Worm (Caenorhabditis elegans): ENCODE results near the gene F09E5.16.

Gene F09E5.16

ce11 chrII:5353642-5354041 lies 11.9 kb downstream of the F09E5.16 start:
- peak; percentile 24 for TF ChIP-seq xnd-1 (tag; optimal IDR thresholded peaks at IDR 0.05)
- TF ChIP-seq tbp1 (GFP tag; optimal IDR thresholded peaks at IDR 0.05), result peak; percentile 91
- TF ChIP-seq F55B11.4 (tag; optimal IDR thresholded peaks at IDR 0.05; ENCODE audit: borderline replicate concordance, insufficient read depth), result no peak
- no peak for TF ChIP-seq sptf-2 (GFP tag; optimal IDR thresholded peaks at IDR 0.05)
- peak; percentile 76 for TF ChIP-seq rpc-1 (optimal IDR thresholded peaks at IDR 0.05)
- TF ChIP-seq rpc-1 (tag; optimal IDR thresholded peaks at IDR 0.05), result peak; percentile 93
- TF ChIP-seq F22D6.2 (tag; optimal IDR thresholded peaks at IDR 0.05), result peak; percentile 40
- TF ChIP-seq him-1 (tag; optimal IDR thresholded peaks at IDR 0.05), result peak; percentile 57
- no peak for TF ChIP-seq akir-1 (GFP tag; optimal IDR thresholded peaks at IDR 0.05)
- TF ChIP-seq nfyb-1 (GFP tag; IDR thresholded peaks at IDR 0.05), result peak; percentile 67; the same call in 1 of the 2 replicates
- peak; percentile 71 for TF ChIP-seq lin-54 (GFP tag; optimal IDR thresholded peaks at IDR 0.05)
- peak; percentile 28 for TF ChIP-seq somi-1 (GFP tag; optimal IDR thresholded peaks at IDR 0.05)
- TF ChIP-seq ceh-79 (tag; optimal IDR thresholded peaks at IDR 0.05), result peak; percentile 78
- peak; percentile 93 for TF ChIP-seq B0336.3 (GFP tag; IDR thresholded peaks at IDR 0.05)
- peak; percentile 26; the same call in 1 of the 2 replicates for TF ChIP-seq Y53F4B.3 (GFP tag; IDR thresholded peaks at IDR 0.05)
- TF ChIP-seq egrh-3 (GFP tag; IDR thresholded peaks at IDR 0.05), result no peak
- TF ChIP-seq snpc-1.1 (tag; optimal IDR thresholded peaks at IDR 0.05; ENCODE audit: insufficient read depth), result peak; percentile 43
- TF ChIP-seq Y67H2A.10 (GFP tag; conservative IDR thresholded peaks at IDR 0.05), result no peak
- TF ChIP-seq lir-1 (GFP tag; conservative IDR thresholded peaks at IDR 0.05), result no peak
- TF ChIP-seq die-1 (tag; optimal IDR thresholded peaks at IDR 0.05), result peak; percentile 88
- TF ChIP-seq aptf-3 (GFP tag; IDR thresholded peaks at IDR 0.05), result peak; percentile 98
- TF ChIP-seq Y56A3A.18 (GFP tag; IDR thresholded peaks at IDR 0.05), result peak; percentile 78
- peak; percentile 84 for TF ChIP-seq dpff-1 (tag; optimal IDR thresholded peaks at IDR 0.05)
- no peak for TF ChIP-seq Y79H2A.3 (GFP tag; conservative IDR thresholded peaks at IDR 0.05)
- TF ChIP-seq fkh-3 (tag; optimal IDR thresholded peaks at IDR 0.05), result peak; percentile 89
- TF ChIP-seq ztf-26 (tag; optimal IDR thresholded peaks at IDR 0.05), result peak; percentile 61
- TF ChIP-seq lsy-27 (tag; optimal IDR thresholded peaks at IDR 0.05; ENCODE audit: borderline replicate concordance, insufficient read depth), result no peak
- peak; percentile 47 to 54 for TF ChIP-seq let-607 (tag; optimal IDR thresholded peaks at IDR 0.05)
- TF ChIP-seq ceh-100 (GFP tag; IDR thresholded peaks at IDR 0.05), result peak; percentile 65
- TF ChIP-seq nfya-2 (GFP tag; IDR thresholded peaks at IDR 0.05), result 0 out of 2 replicates have a peak, but pooled peaks have one; percentile 62
- TF ChIP-seq egl-44 (GFP tag; IDR thresholded peaks at IDR 0.05), result peak; percentile 64; the same call in 1 of the 2 replicates
- peak; percentile 78 for TF ChIP-seq mes-4 (tag; optimal IDR thresholded peaks at IDR 0.05)
- TF ChIP-seq F57A8.1 (GFP tag; optimal IDR thresholded peaks at IDR 0.05), result peak; percentile 27
- TF ChIP-seq ets-4 (GFP tag; optimal IDR thresholded peaks at IDR 0.05), result no peak
- TF ChIP-seq efl-1 (GFP tag; optimal IDR thresholded peaks at IDR 0.05), result no peak
- TF ChIP-seq nhr-80 (tag; optimal IDR thresholded peaks at IDR 0.05), result no peak
- TF ChIP-seq ceh-58 (GFP tag; IDR thresholded peaks at IDR 0.05), result peak; percentile 92
- no peak for TF ChIP-seq bed-1 (GFP tag; IDR thresholded peaks at IDR 0.05)
- TF ChIP-seq F57C9.4 (tag; optimal IDR thresholded peaks at IDR 0.05), result peak; percentile 77
- peak; percentile 10 for TF ChIP-seq tlf-1 (GFP tag; optimal IDR thresholded peaks at IDR 0.05)
- peak; percentile 74 for TF ChIP-seq B0261.1 (tag; optimal IDR thresholded peaks at IDR 0.05)
- peak; percentile 85 for TF ChIP-seq hrde-1 (tag; optimal IDR thresholded peaks at IDR 0.05; ENCODE audit: borderline replicate concordance)
- peak; percentile 8 for TF ChIP-seq snpc-4 (GFP tag; optimal IDR thresholded peaks at IDR 0.05)
- TF ChIP-seq snpc-4 (tag; optimal IDR thresholded peaks at IDR 0.05), result peak in 3 of 4 experiments; percentile 38 to 52 (median 49)
- TF ChIP-seq ztf-22 (GFP tag; optimal IDR thresholded peaks at IDR 0.05), result no peak
- TF ChIP-seq pha-4 (tag; optimal IDR thresholded peaks at IDR 0.05), result no peak
- TF ChIP-seq madf-10 (tag; optimal IDR thresholded peaks at IDR 0.05), result peak; percentile 28
- TF ChIP-seq F33H1.4 (GFP tag; IDR thresholded peaks at IDR 0.05), result no peak
- TF ChIP-seq attf-6 (GFP tag; IDR thresholded peaks at IDR 0.05), result peak; percentile 69
